Worm (Caenorhabditis elegans) whole organism, early embryonic: Measurements from ENCODE around the gene ZK180.7.

Experiments used
- ama-1 ChIP-seq: fragments of 150-350 bp; optimal IDR thresholded peaks from 2 replicates; lab custom pipeline; 2014
- ceh-36 ChIP-seq: sonication (generic microtip); optimal IDR thresholded peaks from 2 replicates; lab custom pipeline; 2016; ENCODE audit warnings: missing genetic modification characterization, inconsistent platforms, missing compliant biosample characterization
- ets-7 ChIP-seq: sonication (generic microtip); optimal IDR thresholded peaks from 2 replicates; lab custom pipeline; 2016; ENCODE audit warnings: missing genotype, missing genetic modification characterization, missing compliant biosample characterization
- flt-1 ChIP-seq: fragments of 200-800 bp; sonication (Bioruptor generic); IDR thresholded peaks from 2 replicates; pipeline ENCODE4 v1.3.6; 2022; ENCODE audit warnings: missing genetic modification characterization, missing compliant biosample characterization
- pes-1 ChIP-seq: fragments of 200-800 bp; sonication (Bioruptor generic); IDR thresholded peaks from 2 replicates; pipeline ENCODE4 v1.3.6; 2022; ENCODE audit warnings: missing genetic modification reagents, missing genetic modification characterization, missing compliant biosample characterization
- tbx-11 ChIP-seq: fragments of 200-800 bp; sonication (Bioruptor generic); IDR thresholded peaks from 2 replicates; pipeline ENCODE4 v1.3.6; 2022; ENCODE audit warnings: missing genetic modification characterization, missing compliant biosample characterization

- TF ChIP-seq ama-1 (lab: Kevin White, UChicago) (no peak), ceh-36 (tag; lab: Kevin White, UChicago) (no peak), tbx-11 (GFP tag; lab: Robert Waterston, UW) (no peak), pes-1 (GFP tag; lab: Robert Waterston, UW) (no peak), ets-7 (tag; lab: Kevin White, UChicago) (no peak), flt-1 (GFP tag; lab: Robert Waterston, UW) (no peak)
Measured at ce11 chrIV:4482531-4482930, 7.8 kb upstream of the ZK180.7 start, which contains the start of gene M01H9.4.
